Worm (Caenorhabditis elegans) whole organism, late embryonic: ENCODE measurements around the gene srg-25.

Source experiments
- F13H6.1 ChIP-seq: sonication (generic microtip); optimal IDR thresholded peaks from 2 replicates; lab custom pipeline; 2016; ENCODE audit warnings: missing genetic modification characterization, missing compliant biosample characterization
- K02D7.2 ChIP-seq: sonication (generic microtip); optimal IDR thresholded peaks from 2 replicates; lab custom pipeline; 2017; ENCODE audit warnings: mild to moderate bottlenecking, missing genetic modification characterization, missing compliant biosample characterization
- T23F11.4 ChIP-seq: fragments of 200-800 bp; sonication (Bioruptor generic); optimal IDR thresholded peaks from 2 replicates; lab custom pipeline; 2018; ENCODE audit warnings: mild to moderate bottlenecking, missing genetic modification characterization, missing compliant biosample characterization
- ahr-1 ChIP-seq: sonication (generic microtip); optimal IDR thresholded peaks from 2 replicates; lab custom pipeline; 2016; ENCODE audit warnings: missing genetic modification characterization, missing compliant biosample characterization
- ceh-14 ChIP-seq: sonication (generic microtip); optimal IDR thresholded peaks from 2 replicates; lab custom pipeline; 2016; ENCODE audit warnings: missing genotype, missing genetic modification characterization, missing compliant biosample characterization
- ceh-22 ChIP-seq: sonication (generic microtip); optimal IDR thresholded peaks from 2 replicates; lab custom pipeline; 2017; ENCODE audit warnings: missing biosample characterization, missing genetic modification characterization
- ceh-24 ChIP-seq: sonication (generic microtip); optimal IDR thresholded peaks from 2 replicates; lab custom pipeline; 2016; ENCODE audit warnings: mild to moderate bottlenecking, missing genetic modification characterization, missing compliant biosample characterization
- ceh-30 ChIP-seq: fragments of 150-350 bp; optimal IDR thresholded peaks from 2 replicates; lab custom pipeline; 2014; ENCODE audit warnings: missing biosample characterization, missing genetic modification characterization
- ceh-34 ChIP-seq: sonication (generic microtip); optimal IDR thresholded peaks from 2 replicates; lab custom pipeline; 2016; ENCODE audit warnings: mild to moderate bottlenecking, missing genetic modification characterization, missing compliant biosample characterization
- ceh-45 ChIP-seq: fragments of 200-800 bp; sonication (Bioruptor generic); IDR thresholded peaks from 2 replicates; pipeline ENCODE4 v1.3.6; 2022; ENCODE audit warnings: missing genetic modification reagents, missing genetic modification characterization, missing compliant biosample characterization
- ceh-48 ChIP-seq: sonication (generic microtip); optimal IDR thresholded peaks from 2 replicates; lab custom pipeline; 2016; ENCODE audit warnings: missing genetic modification characterization, inconsistent platforms, missing compliant biosample characterization
- ceh-6 ChIP-seq: fragments of 200-800 bp; sonication (Bioruptor generic); optimal IDR thresholded peaks from 2 replicates; lab custom pipeline; 2018; ENCODE audit warnings: mild to moderate bottlenecking, missing genetic modification characterization, missing compliant biosample characterization
- ceh-9 ChIP-seq: sonication (generic microtip); optimal IDR thresholded peaks from 2 replicates; lab custom pipeline; 2016; ENCODE audit warnings: mild to moderate bottlenecking, missing genetic modification characterization, inconsistent platforms, missing compliant biosample characterization
- dve-1 ChIP-seq: sonication (generic microtip); optimal IDR thresholded peaks from 2 replicates; lab custom pipeline; 2017; ENCODE audit warnings: antibody characterized with exemption, mild to moderate bottlenecking, missing genetic modification characterization, missing compliant biosample characterization
- elt-2 ChIP-seq: sonication (generic microtip); optimal IDR thresholded peaks from 2 replicates; lab custom pipeline; 2016; ENCODE audit warnings: missing genetic modification reagents, missing genetic modification characterization, missing compliant biosample characterization
- eyg-1 ChIP-seq: sonication (generic microtip); optimal IDR thresholded peaks from 2 replicates; lab custom pipeline; 2016; ENCODE audit warnings: missing genotype, missing genetic modification characterization, missing compliant biosample characterization
- fax-1 ChIP-seq: sonication (generic microtip); optimal IDR thresholded peaks from 2 replicates; lab custom pipeline; 2016; ENCODE audit warnings: missing genotype, missing genetic modification characterization, missing compliant biosample characterization
- fkh-6 ChIP-seq: sonication (generic microtip); optimal IDR thresholded peaks from 2 replicates; lab custom pipeline; 2016; ENCODE audit warnings: missing genetic modification characterization, missing compliant biosample characterization
- hlh-13 ChIP-seq: fragments of 200-800 bp; sonication (Bioruptor generic); optimal IDR thresholded peaks from 2 replicates; lab custom pipeline; 2018; ENCODE audit warnings: mild to moderate bottlenecking, missing genetic modification characterization, missing compliant biosample characterization
- hlh-15 ChIP-seq: sonication (generic microtip); optimal IDR thresholded peaks from 2 replicates; lab custom pipeline; 2016; ENCODE audit warnings: missing genetic modification characterization, missing compliant biosample characterization
- hlh-6 ChIP-seq: sonication (generic microtip); optimal IDR thresholded peaks from 2 replicates; lab custom pipeline; 2016; ENCODE audit warnings: missing genotype, missing genetic modification characterization, missing compliant biosample characterization
- hlh-8 ChIP-seq: sonication (generic microtip); optimal IDR thresholded peaks from 2 replicates; lab custom pipeline; 2016; ENCODE audit warnings: missing genotype, missing genetic modification characterization, missing compliant biosample characterization
- lim-6 ChIP-seq: sonication (generic microtip); optimal IDR thresholded peaks from 2 replicates; lab custom pipeline; 2016; ENCODE audit warnings: missing genetic modification characterization, missing compliant biosample characterization
- madf-2 ChIP-seq: sonication (generic microtip); optimal IDR thresholded peaks from 2 replicates; lab custom pipeline; 2017; ENCODE audit warnings: missing genetic modification characterization, missing compliant biosample characterization
- nfya-1 ChIP-seq: sonication (generic microtip); optimal IDR thresholded peaks from 2 replicates; lab custom pipeline; 2017; ENCODE audit warnings: missing genetic modification characterization, mild to moderate bottlenecking, missing compliant biosample characterization, antibody characterized with exemption, moderate library complexity
- npax-4 ChIP-seq: sonication (generic microtip); optimal IDR thresholded peaks from 2 replicates; lab custom pipeline; 2016; ENCODE audit warnings: missing genetic modification characterization, missing compliant biosample characterization
- pag-3 ChIP-seq: sonication (generic microtip); optimal IDR thresholded peaks from 2 replicates; lab custom pipeline; 2016; ENCODE audit warnings: missing compliant biosample characterization, missing genetic modification characterization, borderline replicate concordance
- pat-9 ChIP-seq: fragments of 200-800 bp; sonication (Bioruptor generic); optimal IDR thresholded peaks from 2 replicates; lab custom pipeline; 2018; ENCODE audit warnings: mild to moderate bottlenecking, missing genetic modification characterization, moderate library complexity, missing compliant biosample characterization
- pha-2 ChIP-seq: sonication (generic microtip); optimal IDR thresholded peaks from 2 replicates; lab custom pipeline; 2017; ENCODE audit warnings: mild to moderate bottlenecking, missing genetic modification characterization, missing compliant biosample characterization
- pha-4 ChIP-seq: fragments of 150-350 bp; optimal IDR thresholded peaks from 2 replicates; lab custom pipeline; 2018; ENCODE audit warnings: missing biosample characterization, missing genetic modification reagents, missing genetic modification characterization
- rnt-1 ChIP-seq: sonication (generic microtip); optimal IDR thresholded peaks from 2 replicates; lab custom pipeline; 2016; ENCODE audit warnings: missing genetic modification characterization, missing compliant biosample characterization
- syd-9 ChIP-seq: sonication (generic microtip); optimal IDR thresholded peaks from 2 replicates; lab custom pipeline; 2016; ENCODE audit warnings: mild to moderate bottlenecking, missing genetic modification characterization, moderate library complexity, missing compliant biosample characterization
- tbx-2 ChIP-seq: sonication (generic microtip); optimal IDR thresholded peaks from 2 replicates; lab custom pipeline; 2016; ENCODE audit warnings: missing genetic modification characterization, missing compliant biosample characterization
- tbx-7 ChIP-seq: sonication (generic microtip); optimal IDR thresholded peaks from 2 replicates; lab custom pipeline; 2016; ENCODE audit warnings: missing genotype, missing genetic modification characterization, missing compliant biosample characterization
- ttx-3 ChIP-seq: sonication (generic microtip); optimal IDR thresholded peaks from 2 replicates; lab custom pipeline; 2016; ENCODE audit warnings: missing genetic modification reagents, missing genetic modification characterization, missing compliant biosample characterization
- unc-55 ChIP-seq: sonication (generic microtip); optimal IDR thresholded peaks from 2 replicates; lab custom pipeline; 2017; ENCODE audit warnings: missing biosample characterization, missing genetic modification reagents, missing genetic modification characterization
- unc-86 ChIP-seq: sonication (generic microtip); optimal IDR thresholded peaks from 2 replicates; lab custom pipeline; 2016; ENCODE audit warnings: missing genetic modification characterization, missing compliant biosample characterization
- ztf-16 ChIP-seq: sonication (generic microtip); optimal IDR thresholded peaks from 2 replicates; lab custom pipeline; 2017; ENCODE audit warnings: missing genetic modification characterization, missing compliant biosample characterization

srg-25 gene

ce11 chrV:5345419-5345818, at the start of gene srg-25:
srg-25 (minus strand) TSS chrV:5345519.
- no peak for TF ChIP-seq hlh-6 (tag; lab: Kevin White, UChicago)

ce11 chrV:5392993-5393628, 47.8 kb upstream of the srg-25 start, which contains the start of gene C35A11.4:
C35A11.4 (minus strand) TSS chrV:5393148.
- peak; percentile 43 for TF ChIP-seq elt-2 (tag; lab: Kevin White, UChicago)
- TF ChIP-seq tbx-7 (tag; lab: Kevin White, UChicago): no peak

- no peak for TF ChIP-seq ceh-14 (tag; lab: Kevin White, UChicago)
- no peak for TF ChIP-seq lim-6 (tag; lab: Kevin White, UChicago)
- TF ChIP-seq ztf-16 (tag; lab: Kevin White, UChicago): no peak
- TF ChIP-seq rnt-1 (tag; lab: Kevin White, UChicago): no peak
- TF ChIP-seq ceh-45 (GFP tag; lab: Robert Waterston, UW): no peak
- no peak for TF ChIP-seq eyg-1 (tag; lab: Kevin White, UChicago)
- TF ChIP-seq ceh-48 (tag; lab: Kevin White, UChicago): no peak
- no peak for TF ChIP-seq ahr-1 (tag; lab: Kevin White, UChicago)
- no peak for TF ChIP-seq pha-2 (tag; lab: Kevin White, UChicago)
- TF ChIP-seq hlh-13 (GFP tag; lab: Kevin White, UChicago): no peak
- no peak for TF ChIP-seq pha-4 (tag; lab: Kevin White, UChicago)
- no peak for TF ChIP-seq ceh-9 (tag; lab: Kevin White, UChicago)
- no peak for TF ChIP-seq npax-4
- no peak for TF ChIP-seq hlh-8 (tag; lab: Kevin White, UChicago)
These were observed 40.7 kb upstream of the srg-25 start, which contains the start of gene C35A11.2 for ce11 chrV:5385914-5386493. C35A11.2 (plus strand) TSS chrV:5386299.

- no peak for TF ChIP-seq syd-9
- TF ChIP-seq unc-55 (GFP tag; lab: Kevin White, UChicago): no peak
- no peak for TF ChIP-seq ceh-34 (tag; lab: Kevin White, UChicago)
- TF ChIP-seq ceh-22 (tag; lab: Kevin White, UChicago): no peak
- no peak for TF ChIP-seq hlh-15 (tag; lab: Kevin White, UChicago)
- TF ChIP-seq F13H6.1 (tag; lab: Kevin White, UChicago): no peak
- TF ChIP-seq fax-1 (tag; lab: Kevin White, UChicago): no peak
- no peak for TF ChIP-seq madf-2 (tag; lab: Kevin White, UChicago)
- no peak for TF ChIP-seq T23F11.4 (GFP tag; lab: Kevin White, UChicago)
- no peak for TF ChIP-seq ceh-6 (GFP tag; lab: Kevin White, UChicago)
- no peak for TF ChIP-seq ceh-24 (tag; lab: Kevin White, UChicago)
- no peak for TF ChIP-seq unc-86 (tag; lab: Kevin White, UChicago)
- TF ChIP-seq K02D7.2 (tag; lab: Kevin White, UChicago): no peak
- no peak for TF ChIP-seq pat-9 (tag; lab: Kevin White, UChicago)
- no peak for TF ChIP-seq dve-1 (tag; lab: Kevin White, UChicago)
- TF ChIP-seq, all 69 proteins: peak for 0
These were observed 26.8 kb upstream of the srg-25 start, which contains the start of gene C35A11.3 for ce11 chrV:5372118-5372517. C35A11.3 (plus strand) TSS chrV:5372418.

- TF ChIP-seq tbx-2 (tag; lab: Kevin White, UChicago) (no peak), pag-3 (tag; lab: Kevin White, UChicago) (no peak), ceh-48 (tag; lab: Kevin White, UChicago) (no peak), nfya-1 (tag; lab: Kevin White, UChicago) (no peak), ttx-3 (tag; lab: Kevin White, UChicago) (no peak), syd-9 (no peak), F13H6.1 (tag; lab: Kevin White, UChicago) (no peak), ceh-30 (tag; lab: Kevin White, UChicago) (no peak), ceh-9 (tag; lab: Kevin White, UChicago) (no peak), eyg-1 (tag; lab: Kevin White, UChicago) (no peak), ceh-22 (tag; lab: Kevin White, UChicago) (no peak), pat-9 (tag; lab: Kevin White, UChicago) (no peak), fkh-6 (no peak)
These were observed 23.5 kb upstream of the srg-25 start, which contains the start of gene T09D3.9 for ce11 chrV:5368792-5369191. T09D3.9 (minus strand) TSS chrV:5368892.
